Fruit fly (Drosophila melanogaster) whole organism, wandering third instar larva: ENCODE measurements around the gene IscU.
A peak's percentile ranks its signal among the peaks of the same experiment; 100 is the strongest.

Experiments
- CG9705 ChIP-seq: fragments of 200-800 bp; sonication (Bioruptor generic); optimal IDR thresholded peaks from 2 replicates; lab custom pipeline; 2018; ENCODE audit warnings: missing biosample characterization, mild to moderate bottlenecking, missing genetic modification characterization
- Dfd ChIP-seq: fragments of >200 bp; optimal IDR thresholded peaks from 2 replicates; lab custom pipeline; 2017; ENCODE audit warnings: missing biosample characterization, missing genetic modification characterization
- Dif ChIP-seq: fragments of 200-275, 200-300 bp; sonication (Bioruptor generic); optimal IDR thresholded peaks from 2 replicates; lab custom pipeline; 2018; ENCODE audit warnings: missing biosample characterization, missing genetic modification characterization; ENCODE audit not compliant: partially characterized antibody
- Hr83 ChIP-seq: fragments of 200-300 bp; sonication (Bioruptor generic); optimal IDR thresholded peaks from 2 replicates; lab custom pipeline; 2016; ENCODE audit warnings: missing biosample characterization, mild to moderate bottlenecking, missing genetic modification characterization, moderate library complexity; ENCODE audit not compliant: poor library complexity, severe bottlenecking
- Myc ChIP-seq: fragments of >200 bp; optimal IDR thresholded peaks from 2 replicates; lab custom pipeline; 2017
- N ChIP-seq: fragments of >200 bp; optimal IDR thresholded peaks from 2 replicates; lab custom pipeline; 2018; ENCODE audit warnings: missing biosample characterization, missing external identifiers, missing genetic modification characterization
- OdsH ChIP-seq: fragments of 200-800 bp; sonication (Bioruptor generic); optimal IDR thresholded peaks from 2 replicates; lab custom pipeline; 2016; ENCODE audit warnings: missing biosample characterization, mild to moderate bottlenecking, missing genetic modification characterization
- Rel ChIP-seq, 2 experiments: fragments of 200-800 bp; sonication (Bioruptor generic) in 1 of 2; optimal IDR thresholded peaks; 2 replicates in 1 of 2; 3 replicates in 1 of 2; lab custom pipeline; 2016 to 2019; ENCODE audit warnings: mild to moderate bottlenecking in 2 of 2, missing biosample characterization in 2 of 2, missing genetic modification characterization in 2 of 2, moderate library complexity in 1 of 2
- dl ChIP-seq, 2 experiments: fragments of 175-275, 200-275 bp in 1 of 2; fragments of 200-275 bp in 1 of 2; sonication (Bioruptor generic); optimal IDR thresholded peaks; lab custom pipeline; 2018; ENCODE audit warnings: mild to moderate bottlenecking in 2 of 2, missing biosample characterization in 2 of 2, missing genetic modification characterization in 2 of 2, moderate library complexity in 2 of 2; ENCODE audit not compliant: partially characterized antibody in 2 of 2, insufficient read depth in 1 of 2
- lola ChIP-seq: fragments of >200 bp; optimal IDR thresholded peaks from 2 replicates; lab custom pipeline; 2017; ENCODE audit warnings: missing biosample characterization, missing genetic modification characterization
- psq ChIP-seq: fragments of 200-800 bp; sonication (Bioruptor generic); optimal IDR thresholded peaks from 3 replicates; lab custom pipeline; 2017; ENCODE audit warnings: missing biosample characterization, mild to moderate bottlenecking, missing genetic modification characterization, moderate library complexity
- usp ChIP-seq: fragments of >200 bp; optimal IDR thresholded peaks from 2 replicates; lab custom pipeline; 2017; ENCODE audit warnings: missing biosample characterization, missing genetic modification characterization

DNA sequence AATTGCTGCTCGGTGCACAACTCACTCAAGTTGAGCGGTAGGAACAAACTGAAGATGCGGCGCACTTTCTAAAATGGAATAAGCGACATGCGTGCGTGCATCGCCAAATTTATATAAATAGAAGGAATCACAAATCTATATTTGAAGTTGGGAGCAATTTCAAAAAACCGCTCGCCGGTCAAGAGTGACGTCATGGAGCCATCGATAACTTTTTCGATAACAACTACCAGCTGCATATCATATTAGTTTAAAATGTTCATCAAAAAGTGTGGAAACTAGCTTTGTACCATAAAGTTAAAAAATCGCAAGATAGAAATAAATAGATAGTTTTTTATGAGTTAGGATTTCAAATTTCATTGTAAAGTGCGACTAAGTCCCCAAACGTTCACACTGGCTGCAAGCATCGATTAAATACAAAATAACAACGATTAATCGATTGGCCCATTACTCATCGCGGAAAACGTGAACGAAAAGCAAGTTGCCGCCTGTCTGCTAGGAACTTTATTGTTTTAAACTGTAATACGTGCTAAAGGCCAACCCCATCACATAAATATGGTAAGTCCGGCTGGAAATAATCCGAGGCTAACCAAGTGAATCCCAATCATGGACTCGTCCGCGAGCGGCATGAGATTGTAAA is 22.7 kb downstream of the IscU start, which contains the start of the genes Pif1A, Pif1B and CCT7:
- TF ChIP-seq CG9705 (GFP tag; lab: Kevin White, UChicago), result no peak
- no peak for TF ChIP-seq Dif (GFP tag; lab: Kevin White, UChicago)
- no peak for TF ChIP-seq dl (GFP tag; optimal IDR thresholded peaks at IDR 0.05; lab: Kevin White, UChicago; ENCODE audit: insufficient read depth in 1 of 2, partially characterized antibody in 2 of 2)
- TF ChIP-seq Myc (lab: Kevin White, UChicago), result peak; percentile 33
- TF ChIP-seq usp (GFP tag; lab: Kevin White, UChicago), result no peak
- TF ChIP-seq OdsH, result peak; percentile 5
- no peak for TF ChIP-seq N (GFP tag; lab: Kevin White, UChicago)
- peak; percentile 29 for TF ChIP-seq psq (GFP tag; lab: Kevin White, UChicago)
- no peak for TF ChIP-seq Rel (GFP tag; optimal IDR thresholded peaks at IDR 0.05; lab: Kevin White, UChicago)
- peak; percentile 10 for TF ChIP-seq Rel (tag; optimal IDR thresholded peaks at IDR 0.05; lab: Kevin White, UChicago)
- no peak for TF ChIP-seq Dfd (GFP tag; lab: Kevin White, UChicago)
- no peak for TF ChIP-seq lola
- TF ChIP-seq Hr83 (GFP tag; lab: Kevin White, UChicago), result no peak
